Fruit fly (Drosophila melanogaster) whole organism, embryonic: ENCODE results near the gene CG13716.

Experiments used
- B-H2 ChIP-seq: fragments of 200-800 bp; sonication (Bioruptor generic); optimal IDR thresholded peaks from 2 replicates; lab custom pipeline; 2018; ENCODE audit warnings: missing biosample characterization, mild to moderate bottlenecking, missing genetic modification characterization
- CG10147 ChIP-seq: fragments of 200-800 bp; sonication (Bioruptor generic); optimal IDR thresholded peaks from 2 replicates; lab custom pipeline; 2019; ENCODE audit warnings: missing biosample characterization, mild to moderate bottlenecking, missing genetic modification characterization, moderate library complexity
- CG10267 ChIP-seq: fragments of 200-800 bp; sonication (Bioruptor generic); optimal IDR thresholded peaks from 2 replicates; lab custom pipeline; 2018; ENCODE audit warnings: missing biosample characterization, mild to moderate bottlenecking, missing genetic modification characterization, moderate library complexity
- CG10274 ChIP-seq: fragments of 200-800 bp; sonication (Bioruptor generic); optimal IDR thresholded peaks from 3 replicates; lab custom pipeline; 2017; ENCODE audit warnings: missing biosample characterization, mild to moderate bottlenecking, missing genetic modification characterization
- CG10654 ChIP-seq: fragments of 200-800 bp; sonication (Bioruptor generic); optimal IDR thresholded peaks from 2 replicates; lab custom pipeline; 2016; ENCODE audit warnings: missing biosample characterization, missing genetic modification characterization
- CG10979 ChIP-seq: fragments of 200-800 bp; sonication (Bioruptor generic); optimal IDR thresholded peaks from 2 replicates; lab custom pipeline; 2018; ENCODE audit warnings: missing biosample characterization, mild to moderate bottlenecking, missing genetic modification characterization, moderate library complexity
- CG13296 ChIP-seq: fragments of 200-800 bp; sonication (Bioruptor generic); optimal IDR thresholded peaks from 3 replicates; lab custom pipeline; 2018; ENCODE audit warnings: missing biosample characterization, mild to moderate bottlenecking, missing genetic modification characterization
- CG13424 ChIP-seq: fragments of 200-800 bp; sonication (Bioruptor generic); optimal IDR thresholded peaks from 2 replicates; lab custom pipeline; 2019; ENCODE audit warnings: missing biosample characterization, mild to moderate bottlenecking, missing genetic modification characterization, moderate library complexity
- CG1529 ChIP-seq: fragments of 200-800 bp; sonication (Bioruptor generic); optimal IDR thresholded peaks from 3 replicates; lab custom pipeline; 2018; ENCODE audit warnings: missing biosample characterization, missing genetic modification characterization
- CG15696 ChIP-seq: fragments of 200-800 bp; sonication (Bioruptor generic); optimal IDR thresholded peaks from 2 replicates; lab custom pipeline; 2019; ENCODE audit warnings: missing biosample characterization, mild to moderate bottlenecking, missing genetic modification characterization, moderate library complexity
- CG17328 ChIP-seq: fragments of 200-800 bp; sonication (Bioruptor generic); IDR thresholded peaks from 2 replicates; pipeline ENCODE4 v1.3.6; 2022; ENCODE audit warnings: missing biosample characterization, missing genetic modification characterization
- CG2712 ChIP-seq: fragments of 200-800 bp; optimal IDR thresholded peaks from 3 replicates; lab custom pipeline; 2019; ENCODE audit warnings: missing biosample characterization, mild to moderate bottlenecking, missing genetic modification characterization, moderate library complexity
- CG31388 ChIP-seq: fragments of 200-800 bp; sonication (Bioruptor generic); optimal IDR thresholded peaks from 2 replicates; lab custom pipeline; 2016; ENCODE audit warnings: missing biosample characterization, missing genetic modification characterization
- CG6765 ChIP-seq: fragments of 200-800 bp; sonication (Bioruptor generic); optimal IDR thresholded peaks from 3 replicates; lab custom pipeline; 2017; ENCODE audit warnings: missing biosample characterization, mild to moderate bottlenecking, missing genetic modification characterization
- CG7357 ChIP-seq: fragments of 200-800 bp; sonication (Bioruptor generic); IDR thresholded peaks from 3 replicates; pipeline ENCODE4 v1.3.6; 2022; ENCODE audit warnings: missing biosample characterization, missing genetic modification characterization
- CG7963 ChIP-seq: fragments of 200-800 bp; sonication (Bioruptor generic); IDR thresholded peaks from 3 replicates; pipeline ENCODE4 v1.3.6; 2022; ENCODE audit warnings: missing biosample characterization, missing genetic modification characterization; ENCODE audit not compliant: partially characterized antibody
- CG9932 ChIP-seq: fragments of 200-800 bp; sonication (Bioruptor generic); IDR thresholded peaks from 2 replicates; pipeline ENCODE4 v1.3.6; 2022; ENCODE audit warnings: missing biosample characterization, missing genetic modification characterization
- Dek ChIP-seq: fragments of 200-800 bp; sonication (Bioruptor generic); optimal IDR thresholded peaks from 3 replicates; lab custom pipeline; 2019; ENCODE audit warnings: missing biosample characterization, mild to moderate bottlenecking, missing genetic modification characterization, moderate library complexity
- E2f1 ChIP-seq: fragments of 200-800 bp; sonication (Bioruptor generic); IDR thresholded peaks from 2 replicates; pipeline ENCODE4 v1.3.6; 2022; ENCODE audit warnings: missing biosample characterization, missing genetic modification characterization
- H2.0 ChIP-seq: fragments of 200-800 bp; sonication (Bioruptor generic); IDR thresholded peaks from 2 replicates; pipeline ENCODE4 v1.3.6; 2022; ENCODE audit warnings: missing biosample characterization, missing genetic modification characterization
- Hand ChIP-seq: fragments of 200-800 bp; sonication (Bioruptor generic); optimal IDR thresholded peaks from 2 replicates; lab custom pipeline; 2017; ENCODE audit warnings: mild to moderate bottlenecking, missing biosample characterization, missing genetic modification reagents, missing genetic modification characterization
- HmgD ChIP-seq: fragments of 200-800 bp; sonication (Bioruptor generic); optimal IDR thresholded peaks from 3 replicates; lab custom pipeline; 2016; ENCODE audit warnings: missing biosample characterization, missing genetic modification characterization
- Hr78 ChIP-seq, 2 experiments: fragments of 200-800 bp in 1 of 2; fragments of >200 bp in 1 of 2; sonication (Bioruptor generic) in 1 of 2; optimal IDR thresholded peaks; 2 replicates each; lab custom pipeline; 2017 to 2019; ENCODE audit warnings: missing biosample characterization in 2 of 2, missing genetic modification characterization in 2 of 2, mild to moderate bottlenecking in 1 of 2, moderate library complexity in 1 of 2
- Lhr ChIP-seq: fragments of 200-800 bp; sonication (Bioruptor generic); optimal IDR thresholded peaks from 3 replicates; lab custom pipeline; 2017; ENCODE audit warnings: mild to moderate bottlenecking, missing biosample characterization, missing genetic modification reagents, missing genetic modification characterization
- Max ChIP-seq: fragments of 200-800 bp; sonication (Bioruptor generic); optimal IDR thresholded peaks from 2 replicates; lab custom pipeline; 2016; ENCODE audit warnings: missing biosample characterization, mild to moderate bottlenecking, missing genetic modification characterization
- Mrtf ChIP-seq: fragments of 200-800 bp; sonication (Bioruptor generic); IDR thresholded peaks from 3 replicates; pipeline ENCODE4 v1.3.6; 2022; ENCODE audit warnings: missing biosample characterization, missing genetic modification characterization
- Oli ChIP-seq: fragments of 200-800 bp; sonication (Bioruptor generic); optimal IDR thresholded peaks from 2 replicates; lab custom pipeline; 2018; ENCODE audit warnings: missing biosample characterization, mild to moderate bottlenecking, missing genetic modification characterization, moderate library complexity
- Sry-δ ChIP-seq: fragments of 200-800 bp; sonication (Bioruptor generic); optimal IDR thresholded peaks from 2 replicates; lab custom pipeline; 2016; ENCODE audit warnings: missing biosample characterization, missing genetic modification characterization
- Ssrp ChIP-seq: fragments of 200-800 bp; sonication (Bioruptor generic); optimal IDR thresholded peaks from 2 replicates; lab custom pipeline; 2018; ENCODE audit warnings: missing biosample characterization, mild to moderate bottlenecking, missing genetic modification characterization, moderate library complexity
- ara ChIP-seq: fragments of 200-800 bp; sonication (Bioruptor generic); IDR thresholded peaks from 2 replicates; pipeline ENCODE4 v1.3.6; 2022; ENCODE audit warnings: missing biosample characterization, missing genetic modification characterization
- bab2 ChIP-seq: fragments of 200-800 bp; sonication (Bioruptor generic); optimal IDR thresholded peaks from 2 replicates; lab custom pipeline; 2016; ENCODE audit warnings: missing biosample characterization, missing genetic modification characterization
- chinmo ChIP-seq: fragments of 200-800 bp; sonication (Bioruptor generic); IDR thresholded peaks from 4 replicates; pipeline ENCODE4 v1.3.6; 2022; ENCODE audit warnings: missing biosample characterization, missing genetic modification characterization; ENCODE audit not compliant: partially characterized antibody
- ci ChIP-seq: fragments of 200-800 bp; sonication (Bioruptor generic); IDR thresholded peaks from 3 replicates; pipeline ENCODE4 v1.3.6; 2022; ENCODE audit warnings: missing biosample characterization, missing genetic modification characterization
- dm ChIP-seq: fragments of 200-800 bp; sonication (Bioruptor generic); optimal IDR thresholded peaks from 3 replicates; lab custom pipeline; 2016; ENCODE audit warnings: missing biosample characterization, missing genetic modification characterization
- fru ChIP-seq: fragments of >200 bp; optimal IDR thresholded peaks from 2 replicates; lab custom pipeline; 2017
- gsb ChIP-seq: fragments of 200-800 bp; sonication (Bioruptor generic); IDR thresholded peaks from 2 replicates; pipeline ENCODE4 v1.3.6; 2022; ENCODE audit warnings: missing biosample characterization, missing genetic modification characterization
- ham ChIP-seq: fragments of 200-800 bp; sonication (Bioruptor generic); IDR thresholded peaks from 2 replicates; pipeline ENCODE4 v1.3.6; 2022; ENCODE audit warnings: missing biosample characterization, missing genetic modification characterization
- hbn ChIP-seq: fragments of 200-800 bp; sonication (Bioruptor generic); IDR thresholded peaks from 2 replicates; pipeline ENCODE4 v1.3.6; 2022; ENCODE audit warnings: missing biosample characterization, missing genetic modification characterization; ENCODE audit not compliant: partially characterized antibody
- inv ChIP-seq: fragments of 200-800 bp; sonication (Bioruptor generic); IDR thresholded peaks from 2 replicates; pipeline ENCODE4 v1.3.6; 2022; ENCODE audit warnings: missing biosample characterization, missing genetic modification characterization; ENCODE audit not compliant: partially characterized antibody
- jing ChIP-seq: fragments of 200-800 bp; sonication (Bioruptor generic); optimal IDR thresholded peaks from 2 replicates; lab custom pipeline; 2018; ENCODE audit warnings: missing biosample characterization, mild to moderate bottlenecking, missing genetic modification characterization
- klu ChIP-seq: fragments of 200-800 bp; sonication (Bioruptor generic); IDR thresholded peaks from 2 replicates; pipeline ENCODE4 v1.3.6; 2022; ENCODE audit warnings: missing biosample characterization, missing genetic modification characterization
- phol ChIP-seq: fragments of 200-800 bp; sonication (Bioruptor generic); optimal IDR thresholded peaks from 3 replicates; lab custom pipeline; 2018; ENCODE audit warnings: missing biosample characterization, mild to moderate bottlenecking, missing genetic modification characterization, moderate library complexity
- pum ChIP-seq: fragments of 200-800 bp; sonication (Bioruptor generic); optimal IDR thresholded peaks from 2 replicates; lab custom pipeline; 2016; ENCODE audit warnings: missing biosample characterization, missing genetic modification characterization
- ranshi ChIP-seq: fragments of 200-800 bp; sonication (Bioruptor generic); IDR thresholded peaks from 2 replicates; pipeline ENCODE4 v1.3.6; 2022; ENCODE audit warnings: missing biosample characterization, missing genetic modification characterization
- seq ChIP-seq: fragments of 200-800 bp; sonication (Bioruptor generic); IDR thresholded peaks from 2 replicates; pipeline ENCODE4 v1.3.6; 2022; ENCODE audit warnings: missing biosample characterization, missing genetic modification characterization
- sisA ChIP-seq: fragments of 200-800 bp; sonication (Bioruptor generic); IDR thresholded peaks from 2 replicates; pipeline ENCODE4 v1.3.6; 2022; ENCODE audit warnings: missing biosample characterization, missing genetic modification characterization
- so ChIP-seq: fragments of 200-800 bp; sonication (Bioruptor generic); IDR thresholded peaks from 3 replicates; pipeline ENCODE4 v1.3.6; 2022; ENCODE audit warnings: missing biosample characterization, missing genetic modification characterization
- sob ChIP-seq: fragments of 200-800 bp; sonication (Bioruptor generic); IDR thresholded peaks from 2 replicates; pipeline ENCODE4 v1.3.6; 2022; ENCODE audit warnings: missing biosample characterization, missing genetic modification characterization
- sr ChIP-seq: fragments of 200-800 bp; sonication (Bioruptor generic); IDR thresholded peaks from 3 replicates; pipeline ENCODE4 v1.3.6; 2022; ENCODE audit warnings: missing biosample characterization, missing genetic modification characterization
- twi ChIP-seq: fragments of 200-800 bp; optimal IDR thresholded peaks from 2 replicates; lab custom pipeline; 2019; ENCODE audit warnings: missing biosample characterization, mild to moderate bottlenecking, missing genetic modification characterization, moderate library complexity
- vfl ChIP-seq: fragments of 200-800 bp; sonication (Bioruptor generic); optimal IDR thresholded peaks from 2 replicates; lab custom pipeline; 2016; ENCODE audit warnings: missing biosample characterization, missing genetic modification characterization
- wdn ChIP-seq: fragments of 200-800 bp; sonication (Bioruptor generic); IDR thresholded peaks from 2 replicates; pipeline ENCODE4 v1.3.6; 2022; ENCODE audit warnings: missing biosample characterization, missing genetic modification characterization

CG13716 gene

DNA sequence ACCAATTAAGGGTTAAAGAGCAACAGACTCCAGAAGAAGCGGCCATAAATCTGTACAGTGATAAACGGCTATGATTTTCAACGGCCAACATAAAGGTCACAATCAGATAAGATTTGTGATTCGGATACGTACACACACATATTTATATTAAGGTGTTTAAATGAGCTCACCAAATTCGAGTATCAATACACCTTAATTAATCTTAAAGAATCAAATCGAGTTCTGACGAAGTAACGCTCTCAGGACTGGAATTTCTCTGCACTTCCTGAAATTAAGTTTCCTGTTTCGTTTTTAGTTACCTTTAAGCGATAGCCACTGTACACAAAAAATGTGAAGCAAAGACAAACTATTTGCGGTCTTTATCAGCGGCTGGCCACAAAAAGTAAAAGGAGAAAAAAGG lies 10.7 kb downstream of the CG13716 start (continued):
- TF ChIP-seq chinmo (no peak), CG15696 (tag; lab: Kevin White, UChicago) (peak; percentile 29), CG10267 (tag; lab: Kevin White, UChicago) (no peak), HmgD (GFP tag; lab: Kevin White, UChicago) (no peak), jing (GFP tag; lab: Kevin White, UChicago) (no peak), gsb (no peak), CG2712 (tag; lab: Kevin White, UChicago) (peak; percentile 48), CG13296 (no peak), CG10654 (GFP tag; lab: Kevin White, UChicago) (no peak), E2f1 (GFP tag; lab: Robert Waterston, UW) (no peak), sr (GFP tag; lab: Robert Waterston, UW) (no peak), Hr78 (GFP tag; optimal IDR thresholded peaks at IDR 0.05; lab: Kevin White, UChicago) (peak in 1 of 2 experiments; percentile 2), bab2 (GFP tag; lab: Kevin White, UChicago) (no peak), ci (GFP tag; lab: Robert Waterston, UW) (0 out of 3 replicates have a peak, but pooled peaks have one; percentile 32), dm (GFP tag; lab: Kevin White, UChicago) (no peak), Hand (no peak), Mrtf (no peak), ara (GFP tag; lab: Robert Waterston, UW) (no peak), twi (tag; lab: Kevin White, UChicago) (no peak), H2.0 (GFP tag; lab: Robert Waterston, UW) (no peak), CG10274 (no peak), phol (peak; percentile 47), CG1529 (GFP tag; lab: Kevin White, UChicago) (no peak), Max (GFP tag; lab: Kevin White, UChicago) (no peak), ranshi (no peak), CG7963 (GFP tag; lab: Robert Waterston, UW) (no peak), seq (GFP tag; lab: Robert Waterston, UW) (no peak), so (GFP tag; lab: Robert Waterston, UW) (no peak), klu (no peak), B-H2 (GFP tag; lab: Kevin White, UChicago) (no peak), inv (no peak), sisA (0 out of 2 replicates have a peak, but pooled peaks have one; percentile 7), CG9932 (no peak), wdn (GFP tag; lab: Robert Waterston, UW) (no peak), Oli (tag; lab: Kevin White, UChicago) (peak; percentile 6), CG10147 (GFP tag; lab: Kevin White, UChicago) (no peak), CG10979 (tag; lab: Kevin White, UChicago) (peak; percentile 5), Sry-δ (no peak), CG7357 (GFP tag; lab: Robert Waterston, UW) (no peak), CG13424 (tag; lab: Kevin White, UChicago) (no peak), Dek (tag; lab: Kevin White, UChicago) (no peak), vfl (GFP tag; lab: Kevin White, UChicago) (no peak), Lhr (GFP tag; lab: Kevin White, UChicago) (no peak), Ssrp (tag; lab: Kevin White, UChicago) (peak; percentile 39), sob (no peak), hbn (no peak), fru (lab: Kevin White, UChicago) (no peak), ham (no peak), CG31388 (GFP tag; lab: Kevin White, UChicago) (no peak), CG17328 (GFP tag; lab: Robert Waterston, UW) (no peak), pum (no peak), CG6765 (GFP tag; lab: Kevin White, UChicago) (no peak)
